ENCODE assay signal across 1 fruit fly cellular context in the genomic region with DNA sequence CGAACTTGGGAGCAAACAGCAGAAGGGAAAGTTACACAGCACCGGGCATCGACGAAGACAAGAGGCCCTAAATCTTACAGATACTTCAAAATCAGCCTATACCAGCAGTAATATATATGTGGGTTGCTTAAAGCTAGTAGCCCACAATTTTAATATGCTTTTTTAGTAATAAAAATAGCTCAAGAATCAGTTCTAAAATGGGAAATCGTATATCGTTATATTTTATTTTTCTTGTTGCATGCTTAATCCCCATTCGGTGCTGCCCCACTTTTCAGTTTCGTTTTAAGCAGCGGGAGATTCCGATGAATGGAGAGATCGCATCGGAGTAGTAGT.
TF ChIP-seq lines count a peak whose summit lies in the region.

No protein-coding gene starts in this region.

TF ChIP-seq in whole organism, embryonic, 481 proteins besides CTCF, POLR2A, EP300 and RAD21 (continued from another document):
- no peak for TF ChIP-seq CG18011 (GFP tag; optimal IDR thresholded peaks at IDR 0.05; lab: Kevin White, UChicago)
- no peak for TF ChIP-seq en (GFP tag; optimal IDR thresholded peaks at IDR 0.05; lab: Kevin White, UChicago)
- no peak for TF ChIP-seq CG4854 (GFP tag; optimal IDR thresholded peaks at IDR 0.05; lab: Kevin White, UChicago)
- TF ChIP-seq gfzf (GFP tag; optimal IDR thresholded peaks at IDR 0.05; lab: Kevin White, UChicago), result no peak
- TF ChIP-seq Sox102F (GFP tag; optimal IDR thresholded peaks at IDR 0.05; lab: Kevin White, UChicago), result peak; percentile 14
- no peak for TF ChIP-seq kay (GFP tag; optimal IDR thresholded peaks at IDR 0.05; lab: Kevin White, UChicago)
- no peak for TF ChIP-seq CG4328 (GFP tag; optimal IDR thresholded peaks at IDR 0.05; lab: Kevin White, UChicago)
- no peak for TF ChIP-seq Tbp (GFP tag; optimal IDR thresholded peaks at IDR 0.05; lab: Kevin White, UChicago)
- no peak for TF ChIP-seq Elba2 (GFP tag; optimal IDR thresholded peaks at IDR 0.05; lab: Kevin White, UChicago)
- no peak for TF ChIP-seq nerfin-2 (GFP tag; IDR thresholded peaks at IDR 0.05; lab: Robert Waterston, UW; ENCODE audit: partially characterized antibody)
- no peak for TF ChIP-seq CG2199 (GFP tag; IDR thresholded peaks at IDR 0.05; lab: Robert Waterston, UW)
- TF ChIP-seq B-H2 (GFP tag; optimal IDR thresholded peaks at IDR 0.05; lab: Kevin White, UChicago), result no peak
- no peak for TF ChIP-seq vvl (GFP tag; IDR thresholded peaks at IDR 0.05; lab: Robert Waterston, UW)
- 0 out of 3 replicates have a peak, but pooled peaks have one; percentile 30 for TF ChIP-seq CG11695 (GFP tag; IDR thresholded peaks at IDR 0.05; lab: Robert Waterston, UW)
- no peak for TF ChIP-seq dati (GFP tag; IDR thresholded peaks at IDR 0.05; lab: Robert Waterston, UW)
- TF ChIP-seq gcm (GFP tag; optimal IDR thresholded peaks at IDR 0.05; lab: Kevin White, UChicago), result no peak
- TF ChIP-seq CG10209 (GFP tag; optimal IDR thresholded peaks at IDR 0.05; lab: Kevin White, UChicago), result peak; percentile 12
- TF ChIP-seq CG9817 (tag; optimal IDR thresholded peaks at IDR 0.05; lab: Kevin White, UChicago), result peak; percentile 39
- TF ChIP-seq CG10654 (GFP tag; optimal IDR thresholded peaks at IDR 0.05; lab: Kevin White, UChicago), result no peak
- TF ChIP-seq dm (GFP tag; optimal IDR thresholded peaks at IDR 0.05; lab: Kevin White, UChicago), result no peak
- no peak for TF ChIP-seq CG18764 (GFP tag; optimal IDR thresholded peaks at IDR 0.05; lab: Kevin White, UChicago)
- TF ChIP-seq CG5245 (GFP tag; optimal IDR thresholded peaks at IDR 0.05; lab: Kevin White, UChicago), result no peak
- no peak for TF ChIP-seq CG15073 (GFP tag; optimal IDR thresholded peaks at IDR 0.05; lab: Kevin White, UChicago)
- no peak for TF ChIP-seq CG6683 (GFP tag; optimal IDR thresholded peaks at IDR 0.05; lab: Kevin White, UChicago)
- no peak for TF ChIP-seq Dp (GFP tag; optimal IDR thresholded peaks at IDR 0.05; lab: Kevin White, UChicago)
- TF ChIP-seq CG9609 (GFP tag; optimal IDR thresholded peaks at IDR 0.05; lab: Kevin White, UChicago), result no peak
- no peak for TF ChIP-seq CG6254 (GFP tag; optimal IDR thresholded peaks at IDR 0.05; lab: Kevin White, UChicago)
- no peak for TF ChIP-seq pum (GFP tag; optimal IDR thresholded peaks at IDR 0.05; lab: Kevin White, UChicago)
- TF ChIP-seq salm (tag; optimal IDR thresholded peaks at IDR 0.05; lab: Kevin White, UChicago), result no peak
- TF ChIP-seq CG31388 (GFP tag; optimal IDR thresholded peaks at IDR 0.05; lab: Kevin White, UChicago), result no peak
- no peak for TF ChIP-seq so (GFP tag; IDR thresholded peaks at IDR 0.05; lab: Robert Waterston, UW)
- no peak for TF ChIP-seq CG7963 (GFP tag; IDR thresholded peaks at IDR 0.05; lab: Robert Waterston, UW; ENCODE audit: partially characterized antibody)
- TF ChIP-seq CG9797 (GFP tag; optimal IDR thresholded peaks at IDR 0.05; lab: Kevin White, UChicago), result no peak
- TF ChIP-seq CG34376 (GFP tag; optimal IDR thresholded peaks at IDR 0.05; lab: Kevin White, UChicago), result no peak
- no peak for TF ChIP-seq hkb (optimal IDR thresholded peaks at IDR 0.05; lab: Kevin White, UChicago)
- TF ChIP-seq hkb (GFP tag; IDR thresholded peaks at IDR 0.05; lab: Robert Waterston, UW), result no peak
- TF ChIP-seq Rx (GFP tag; IDR thresholded peaks at IDR 0.05; lab: Robert Waterston, UW), result no peak
- TF ChIP-seq lmd (GFP tag; IDR thresholded peaks at IDR 0.05; lab: Robert Waterston, UW), result no peak
- TF ChIP-seq CG12155 (GFP tag; optimal IDR thresholded peaks at IDR 0.05; lab: Kevin White, UChicago), result no peak
- no peak for TF ChIP-seq fd96Cb (tag; optimal IDR thresholded peaks at IDR 0.05; lab: Kevin White, UChicago)
- TF ChIP-seq zfh2 (GFP tag; optimal IDR thresholded peaks at IDR 0.05; lab: Kevin White, UChicago), result peak; percentile 42
- no peak for TF ChIP-seq az2 (GFP tag; optimal IDR thresholded peaks at IDR 0.05; lab: Kevin White, UChicago)
- TF ChIP-seq CG18599 (GFP tag; optimal IDR thresholded peaks at IDR 0.05; lab: Kevin White, UChicago), result peak; percentile 45
- no peak for TF ChIP-seq NK7.1 (GFP tag; optimal IDR thresholded peaks at IDR 0.05; lab: Kevin White, UChicago)
- no peak for TF ChIP-seq dmrt11E (tag; optimal IDR thresholded peaks at IDR 0.05; lab: Kevin White, UChicago)
- TF ChIP-seq CG12942 (GFP tag; optimal IDR thresholded peaks at IDR 0.05; lab: Kevin White, UChicago), result no peak
- peak; percentile 41 for TF ChIP-seq CG10274 (GFP tag; optimal IDR thresholded peaks at IDR 0.05; lab: Kevin White, UChicago)
- no peak for TF ChIP-seq tna (GFP tag; IDR thresholded peaks at IDR 0.05; lab: Robert Waterston, UW; ENCODE audit: partially characterized antibody)
- TF ChIP-seq mam (GFP tag; optimal IDR thresholded peaks at IDR 0.05; lab: Kevin White, UChicago), result peak; percentile 28
- no peak for TF ChIP-seq GATAe (GFP tag; conservative IDR thresholded peaks at IDR 0.05; lab: Robert Waterston, UW)
- TF ChIP-seq CG13624 (GFP tag; optimal IDR thresholded peaks at IDR 0.05; lab: Kevin White, UChicago), result no peak
- TF ChIP-seq CG4424 (GFP tag; optimal IDR thresholded peaks at IDR 0.05; lab: Kevin White, UChicago), result no peak
- TF ChIP-seq Nf-YC (tag; optimal IDR thresholded peaks at IDR 0.05; lab: Kevin White, UChicago), result no peak
- TF ChIP-seq gcm2 (GFP tag; optimal IDR thresholded peaks at IDR 0.05; lab: Kevin White, UChicago), result no peak
- TF ChIP-seq pho (GFP tag; optimal IDR thresholded peaks at IDR 0.05; lab: Kevin White, UChicago), result no peak
- TF ChIP-seq usp (GFP tag; optimal IDR thresholded peaks at IDR 0.05; lab: Kevin White, UChicago), result no peak
- peak; percentile 10 for TF ChIP-seq Side (GFP tag; optimal IDR thresholded peaks at IDR 0.05; lab: Kevin White, UChicago)
- no peak for TF ChIP-seq h (optimal IDR thresholded peaks at IDR 0.05; lab: Kevin White, UChicago)
- TF ChIP-seq ab (GFP tag; optimal IDR thresholded peaks at IDR 0.05; lab: Kevin White, UChicago), result no peak
- TF ChIP-seq C15 (GFP tag; IDR thresholded peaks at IDR 0.05; lab: Robert Waterston, UW), result no peak
- no peak for TF ChIP-seq abd-A (tag; optimal IDR thresholded peaks at IDR 0.05; lab: Kevin White, UChicago)
- no peak for TF ChIP-seq Hsf (GFP tag; optimal IDR thresholded peaks at IDR 0.05; lab: Kevin White, UChicago)
- TF ChIP-seq D19B (GFP tag; optimal IDR thresholded peaks at IDR 0.05; lab: Kevin White, UChicago), result peak; percentile 2
- no peak for TF ChIP-seq zen2 (GFP tag; IDR thresholded peaks at IDR 0.05; lab: Robert Waterston, UW; ENCODE audit: partially characterized antibody)
- no peak for TF ChIP-seq CG10321 (GFP tag; IDR thresholded peaks at IDR 0.05; lab: Robert Waterston, UW)
- TF ChIP-seq H15 (GFP tag; IDR thresholded peaks at IDR 0.05; lab: Robert Waterston, UW), result no peak
- TF ChIP-seq pan (optimal IDR thresholded peaks at IDR 0.05; lab: Kevin White, UChicago), result no peak
- no peak for TF ChIP-seq pan (GFP tag; optimal IDR thresholded peaks at IDR 0.05 in 1 of 2, IDR thresholded peaks at IDR 0.05 in 1 of 2)
- peak; percentile 54; the same call in 1 of the 2 replicates for TF ChIP-seq CG9932 (GFP tag; IDR thresholded peaks at IDR 0.05; lab: Robert Waterston, UW)
- TF ChIP-seq Asciz (GFP tag; optimal IDR thresholded peaks at IDR 0.05; lab: Kevin White, UChicago), result no peak
- TF ChIP-seq ssp (GFP tag; IDR thresholded peaks at IDR 0.05; lab: Robert Waterston, UW), result no peak
- TF ChIP-seq Neu2 (GFP tag; optimal IDR thresholded peaks at IDR 0.05; lab: Kevin White, UChicago; ENCODE audit: borderline replicate concordance), result no peak
- no peak for TF ChIP-seq Chrac-16 (GFP tag; optimal IDR thresholded peaks at IDR 0.05; lab: Kevin White, UChicago)
- no peak for TF ChIP-seq CG7839 (tag; optimal IDR thresholded peaks at IDR 0.05; lab: Kevin White, UChicago)
- peak; percentile 62 for TF ChIP-seq sens (GFP tag; lab: Kevin White, UChicago)
- TF ChIP-seq PHDP (tag; optimal IDR thresholded peaks at IDR 0.05; lab: Kevin White, UChicago), result peak; percentile 32
- TF ChIP-seq Dref (GFP tag; IDR thresholded peaks at IDR 0.05; lab: Robert Waterston, UW), result no peak
- TF ChIP-seq trem (tag; optimal IDR thresholded peaks at IDR 0.05; lab: Kevin White, UChicago), result no peak
- no peak for TF ChIP-seq HmgZ (tag; optimal IDR thresholded peaks at IDR 0.05; lab: Kevin White, UChicago)
- TF ChIP-seq stwl (tag; optimal IDR thresholded peaks at IDR 0.05; lab: Kevin White, UChicago), result no peak
- no peak for TF ChIP-seq ro (GFP tag; IDR thresholded peaks at IDR 0.05; lab: Robert Waterston, UW)
- 0 out of 3 replicates have a peak, but pooled peaks have one; percentile 17 for TF ChIP-seq CG7357 (GFP tag; IDR thresholded peaks at IDR 0.05; lab: Robert Waterston, UW)
- TF ChIP-seq bsh (GFP tag; optimal IDR thresholded peaks at IDR 0.05; lab: Kevin White, UChicago), result peak; percentile 29 to 54
- no peak for TF ChIP-seq CG3847 (GFP tag; IDR thresholded peaks at IDR 0.05; lab: Robert Waterston, UW)
- TF ChIP-seq CG8388 (GFP tag; optimal IDR thresholded peaks at IDR 0.05; lab: Kevin White, UChicago), result no peak
- TF ChIP-seq Taf1 (GFP tag; IDR thresholded peaks at IDR 0.05; lab: Robert Waterston, UW), result no peak
- no peak for TF ChIP-seq CG8359 (GFP tag; optimal IDR thresholded peaks at IDR 0.05; lab: Kevin White, UChicago; ENCODE audit: borderline replicate concordance)
- no peak for TF ChIP-seq Spps (tag; optimal IDR thresholded peaks at IDR 0.05; lab: Kevin White, UChicago)
- no peak for TF ChIP-seq CG31441 (GFP tag; IDR thresholded peaks at IDR 0.05; lab: Robert Waterston, UW)
- TF ChIP-seq CG4707 (GFP tag; optimal IDR thresholded peaks at IDR 0.05; lab: Kevin White, UChicago), result no peak
- TF ChIP-seq gce (GFP tag; IDR thresholded peaks at IDR 0.05; lab: Robert Waterston, UW), result no peak
- no peak for TF ChIP-seq fd64A (GFP tag; optimal IDR thresholded peaks at IDR 0.05; lab: Kevin White, UChicago)
- TF ChIP-seq CG3407 (GFP tag; optimal IDR thresholded peaks at IDR 0.05; lab: Kevin White, UChicago), result no peak
- TF ChIP-seq z (GFP tag; IDR thresholded peaks at IDR 0.05; lab: Robert Waterston, UW), result no peak
- TF ChIP-seq CG31224 (GFP tag; IDR thresholded peaks at IDR 0.05; lab: Robert Waterston, UW), result no peak
- TF ChIP-seq Aef1 (GFP tag; IDR thresholded peaks at IDR 0.05; lab: Robert Waterston, UW), result no peak
- TF ChIP-seq ewg (GFP tag; optimal IDR thresholded peaks at IDR 0.05; lab: Kevin White, UChicago), result no peak
- TF ChIP-seq CG5180 (GFP tag; optimal IDR thresholded peaks at IDR 0.05; lab: Kevin White, UChicago), result no peak
- no peak for TF ChIP-seq sna (GFP tag; IDR thresholded peaks at IDR 0.05; lab: Robert Waterston, UW; ENCODE audit: partially characterized antibody)
- TF ChIP-seq crp (GFP tag; optimal IDR thresholded peaks at IDR 0.05; lab: Kevin White, UChicago), result no peak
- no peak for TF ChIP-seq YL-1 (GFP tag; optimal IDR thresholded peaks at IDR 0.05; lab: Kevin White, UChicago)
- TF ChIP-seq Antp (GFP tag; optimal IDR thresholded peaks at IDR 0.05; lab: Kevin White, UChicago), result no peak
- no peak for TF ChIP-seq CG3838 (GFP tag; optimal IDR thresholded peaks at IDR 0.05; lab: Kevin White, UChicago)
- TF ChIP-seq CG16813 (GFP tag; IDR thresholded peaks at IDR 0.05; lab: Robert Waterston, UW; ENCODE audit: partially characterized antibody), result no peak
- no peak for TF ChIP-seq CG2129 (GFP tag; IDR thresholded peaks at IDR 0.05; lab: Robert Waterston, UW; ENCODE audit: partially characterized antibody)
- TF ChIP-seq Blimp-1 (GFP tag; optimal IDR thresholded peaks at IDR 0.05; lab: Kevin White, UChicago), result peak; percentile 47
- no peak for TF ChIP-seq Ets65A (GFP tag; lab: Kevin White, UChicago)
- peak; percentile 23; the same call in 1 of the 2 replicates for TF ChIP-seq CG9215 (GFP tag; IDR thresholded peaks at IDR 0.05; lab: Robert Waterston, UW)
- no peak for TF ChIP-seq toy (GFP tag; IDR thresholded peaks at IDR 0.05; lab: Robert Waterston, UW)
- no peak for TF ChIP-seq CG7271 (tag; optimal IDR thresholded peaks at IDR 0.05; lab: Kevin White, UChicago)
- TF ChIP-seq onecut (GFP tag; IDR thresholded peaks at IDR 0.05; lab: Robert Waterston, UW), result no peak
- no peak for TF ChIP-seq inv (GFP tag; IDR thresholded peaks at IDR 0.05; lab: Robert Waterston, UW; ENCODE audit: partially characterized antibody)
- TF ChIP-seq ara (GFP tag; IDR thresholded peaks at IDR 0.05; lab: Robert Waterston, UW), result peak; percentile 56; the same call in 1 of the 2 replicates
- peak; percentile 55 for TF ChIP-seq Drgx (GFP tag; IDR thresholded peaks at IDR 0.05; lab: Robert Waterston, UW)
- no peak for TF ChIP-seq Mes4 (GFP tag; optimal IDR thresholded peaks at IDR 0.05; lab: Kevin White, UChicago)
- no peak for TF ChIP-seq sens-2 (GFP tag; IDR thresholded peaks at IDR 0.05; lab: Robert Waterston, UW)
- TF ChIP-seq CG2712 (tag; optimal IDR thresholded peaks at IDR 0.05; lab: Kevin White, UChicago), result peak; percentile 32
- TF ChIP-seq CG17802 (tag; optimal IDR thresholded peaks at IDR 0.05; lab: Kevin White, UChicago), result no peak
- peak; percentile 8 for TF ChIP-seq Dek (tag; optimal IDR thresholded peaks at IDR 0.05; lab: Kevin White, UChicago)
- TF ChIP-seq Gsc (GFP tag; IDR thresholded peaks at IDR 0.05; lab: Robert Waterston, UW), result no peak
- no peak for TF ChIP-seq mirr (GFP tag; optimal IDR thresholded peaks at IDR 0.05; lab: Kevin White, UChicago)
- no peak for TF ChIP-seq CG8944 (GFP tag; optimal IDR thresholded peaks at IDR 0.05; lab: Kevin White, UChicago)
- no peak for TF ChIP-seq Mad (GFP tag; optimal IDR thresholded peaks at IDR 0.05; lab: Kevin White, UChicago)
- no peak for TF ChIP-seq HmgD (GFP tag; optimal IDR thresholded peaks at IDR 0.05; lab: Kevin White, UChicago)
- TF ChIP-seq CG42726 (GFP tag; IDR thresholded peaks at IDR 0.05; lab: Robert Waterston, UW; ENCODE audit: partially characterized antibody), result no peak
- peak; percentile 1 for TF ChIP-seq CG10979 (tag; optimal IDR thresholded peaks at IDR 0.05; lab: Kevin White, UChicago)
- TF ChIP-seq chif (GFP tag; optimal IDR thresholded peaks at IDR 0.05; lab: Kevin White, UChicago), result peak in 1 of 2 experiments; percentile 1
- no peak for TF ChIP-seq NC2α (GFP tag; optimal IDR thresholded peaks at IDR 0.05; lab: Kevin White, UChicago)
- TF ChIP-seq MBD-R2 (GFP tag; IDR thresholded peaks at IDR 0.05; lab: Robert Waterston, UW), result no peak
- TF ChIP-seq corto (GFP tag; optimal IDR thresholded peaks at IDR 0.05; lab: Kevin White, UChicago), result no peak
- TF ChIP-seq Fer1 (GFP tag; optimal IDR thresholded peaks at IDR 0.05; lab: Kevin White, UChicago), result no peak
- TF ChIP-seq CG13123 (GFP tag; optimal IDR thresholded peaks at IDR 0.05; lab: Kevin White, UChicago), result no peak
